Worm (Caenorhabditis elegans): Measurements from ENCODE around the gene nhr-206.
"Not testable (repeated sequence)": the region's sequence is repeated elsewhere in the genome, so short reads cannot be mapped to it uniquely, and the experiment has no call there.

The nhr-206 gene

DNA sequence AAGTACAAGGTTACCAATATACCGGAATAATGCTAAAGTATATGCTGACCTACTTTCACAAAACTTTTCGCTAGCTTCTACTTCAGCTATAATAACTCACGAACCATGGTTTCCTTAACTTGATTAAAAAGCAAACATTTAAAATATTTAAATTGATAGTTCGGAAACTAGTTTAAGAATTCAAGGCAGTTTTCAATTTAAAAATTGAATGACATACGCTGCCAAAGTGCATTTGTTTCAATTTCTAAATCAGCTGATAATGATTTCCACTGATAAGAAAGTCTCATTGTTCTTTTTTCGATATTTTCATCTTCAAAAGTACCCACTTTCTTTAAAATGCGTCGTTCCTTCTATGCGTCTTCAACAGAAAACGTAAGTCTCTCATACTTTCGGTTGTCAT is 39.4 kb downstream of the nhr-206 start, which contains the start of gene enpp-1:
Gene enpp-1 (plus strand): TSS at position 301 of the 400 bp plus-strand sequence.
- not testable (repeated sequence) for TF ChIP-seq elt-1 (tag; optimal IDR thresholded peaks at IDR 0.05; ENCODE audit: borderline replicate concordance, insufficient read depth); mab-5 (tag; optimal IDR thresholded peaks at IDR 0.05); unc-62 (GFP tag; optimal IDR thresholded peaks at IDR 0.05)

ce11 chrV:12137942-12138341 is 46.1 kb downstream of the nhr-206 start:
- no peak for TF ChIP-seq ceh-83 (GFP tag; optimal IDR thresholded peaks at IDR 0.05)
- no peak for TF ChIP-seq ham-2 (GFP tag; optimal IDR thresholded peaks at IDR 0.05)
- TF ChIP-seq M03D4.4 (tag; optimal IDR thresholded peaks at IDR 0.05) = no peak
- TF ChIP-seq zip-8 (tag; optimal IDR thresholded peaks at IDR 0.05) = no peak
- no peak for TF ChIP-seq hlh-1 (tag; optimal IDR thresholded peaks at IDR 0.05)
- TF ChIP-seq bed-3 (GFP tag; optimal IDR thresholded peaks at IDR 0.05) = no peak
- TF ChIP-seq ces-1 (GFP tag; optimal IDR thresholded peaks at IDR 0.05) = no peak
- no peak for TF ChIP-seq lsy-2 (tag; optimal IDR thresholded peaks at IDR 0.05)
- no peak for TF ChIP-seq mep-1 (tag; optimal IDR thresholded peaks at IDR 0.05)
- TF ChIP-seq elt-3 (tag; optimal IDR thresholded peaks at IDR 0.05) = no peak
- TF ChIP-seq ceh-43 (GFP tag; optimal IDR thresholded peaks at IDR 0.05) = no peak
- no peak for TF ChIP-seq mab-5 (tag; optimal IDR thresholded peaks at IDR 0.05)
- no peak for TF ChIP-seq ceh-39 (tag; optimal IDR thresholded peaks at IDR 0.05)
- TF ChIP-seq mls-2 (tag; optimal IDR thresholded peaks at IDR 0.05) = no peak

DNA sequence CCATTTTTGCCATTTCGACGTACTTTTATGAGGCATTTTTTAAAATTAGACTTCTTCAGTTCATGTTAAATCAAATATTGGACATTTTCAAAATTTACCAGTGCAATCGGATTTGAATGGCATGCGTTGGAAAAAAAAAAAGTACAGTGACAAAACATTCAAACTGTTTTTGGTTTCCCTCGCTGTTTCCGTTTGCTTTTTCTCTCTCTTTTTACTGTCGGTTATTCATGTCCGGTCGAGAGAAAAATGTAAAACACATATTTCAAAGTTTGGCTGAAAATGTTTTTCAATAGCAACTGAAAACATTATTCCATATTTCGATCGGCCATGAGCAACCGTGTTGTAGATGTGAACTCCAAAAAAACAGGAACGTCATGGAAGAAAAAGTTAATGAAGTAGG is 48.8 kb downstream of the nhr-206 start, which contains the start of gene C27A7.3:
Gene C27A7.3 (plus strand): TSS at position 301 of the 400 bp plus-strand sequence.
- TF ChIP-seq unc-62 (GFP tag; optimal IDR thresholded peaks at IDR 0.05) (no peak), nhr-76 (tag; optimal IDR thresholded peaks at IDR 0.05) (no peak), nhr-12 (tag; optimal IDR thresholded peaks at IDR 0.05) (no peak), mab-5 (tag; optimal IDR thresholded peaks at IDR 0.05) (no peak), lin-13 (tag; optimal IDR thresholded peaks at IDR 0.05) (no peak), ceh-83 (GFP tag; optimal IDR thresholded peaks at IDR 0.05) (no peak), nhr-237 (tag; optimal IDR thresholded peaks at IDR 0.05) (no peak), hlh-1 (tag; optimal IDR thresholded peaks at IDR 0.05) (no peak), nhr-28 (tag; optimal IDR thresholded peaks at IDR 0.05) (no peak), ztf-11 (tag; optimal IDR thresholded peaks at IDR 0.05) (no peak), tbx-8 (GFP tag; optimal IDR thresholded peaks at IDR 0.05) (no peak)
